Worm (Caenorhabditis elegans) whole organism, L2 larva: Measurements from ENCODE around the gene srh-123.

Experiments
- aly-2 ChIP-seq: fragments of 150-350 bp; optimal IDR thresholded peaks from 2 replicates; lab custom pipeline; 2014; ENCODE audit warnings: missing biosample characterization, missing genetic modification characterization
- ama-1 ChIP-seq: fragments of 150-350 bp; optimal IDR thresholded peaks from 2 replicates; lab custom pipeline; 2018; ENCODE audit warnings: inconsistent platforms
- blmp-1 ChIP-seq: sonication (generic microtip); optimal IDR thresholded peaks from 2 replicates; lab custom pipeline; 2017; ENCODE audit warnings: missing genetic modification characterization, mild to moderate bottlenecking, missing compliant biosample characterization, antibody characterized with exemption, moderate library complexity; ENCODE audit not compliant: insufficient read depth
- elt-1 ChIP-seq: fragments of 150-350 bp; optimal IDR thresholded peaks from 2 replicates; lab custom pipeline; 2014; ENCODE audit warnings: missing biosample characterization, missing genetic modification characterization
- fos-1 ChIP-seq: fragments of 150-350 bp; optimal IDR thresholded peaks from 2 replicates; lab custom pipeline; 2014; ENCODE audit warnings: missing biosample characterization, missing genetic modification characterization
- lin-13 ChIP-seq: fragments of 150-350 bp; optimal IDR thresholded peaks from 2 replicates; lab custom pipeline; 2014; ENCODE audit warnings: missing biosample characterization, missing genetic modification reagents, missing genetic modification characterization
- lsy-2 ChIP-seq, 2 experiments: fragments of 150-350 bp in 1 of 2; sonication (generic microtip) in 1 of 2; optimal IDR thresholded peaks; 2 replicates each; lab custom pipeline; 2014 to 2017; ENCODE audit warnings: missing biosample characterization in 2 of 2, missing genetic modification characterization in 2 of 2
- nhr-129 ChIP-seq: fragments of 150-350 bp; optimal IDR thresholded peaks from 2 replicates; lab custom pipeline; 2014; ENCODE audit warnings: missing biosample characterization, missing genetic modification characterization
- nhr-77 ChIP-seq: fragments of 150-350 bp; optimal IDR thresholded peaks from 2 replicates; lab custom pipeline; 2014; ENCODE audit warnings: missing biosample characterization, missing genetic modification characterization
- skn-1 ChIP-seq: sonication (generic microtip); optimal IDR thresholded peaks from 2 replicates; lab custom pipeline; 2017; ENCODE audit warnings: missing biosample characterization, missing genetic modification characterization
- unc-39 ChIP-seq: fragments of 150-350 bp; optimal IDR thresholded peaks from 2 replicates; lab custom pipeline; 2014; ENCODE audit warnings: missing biosample characterization, missing genetic modification characterization
- unc-55 ChIP-seq: fragments of 150-350 bp; sonication (generic microtip); optimal IDR thresholded peaks from 3 replicates; lab custom pipeline; 2014; ENCODE audit warnings: missing biosample characterization, missing genetic modification reagents, missing genetic modification characterization
- ztf-11 ChIP-seq: sonication (generic microtip); optimal IDR thresholded peaks from 2 replicates; lab custom pipeline; 2017; ENCODE audit warnings: missing biosample characterization, missing genetic modification characterization
- ztf-4 ChIP-seq: fragments of 150-350 bp; optimal IDR thresholded peaks from 2 replicates; lab custom pipeline; 2014; ENCODE audit warnings: missing biosample characterization, missing genetic modification characterization

- TF ChIP-seq lin-13 (GFP tag; lab: Kevin White, UChicago) (no peak), skn-1 (no peak), ztf-4 (no peak), elt-1 (tag; lab: Kevin White, UChicago) (no peak), nhr-129 (no peak), lsy-2 (tag; optimal IDR thresholded peaks at IDR 0.05; lab: Kevin White, UChicago) (no peak), ztf-11 (tag; lab: Kevin White, UChicago) (no peak), unc-39 (tag; lab: Kevin White, UChicago) (no peak), unc-55 (GFP tag; lab: Kevin White, UChicago) (no peak), nhr-77 (no peak), aly-2 (tag; lab: Kevin White, UChicago) (no peak), fos-1 (tag; lab: Kevin White, UChicago) (no peak), ama-1 (lab: Kevin White, UChicago) (no peak), blmp-1 (tag; lab: Kevin White, UChicago) (no peak)
These were observed 19.9 kb downstream of the srh-123 start, which contains the start of gene fbxa-102 for ce11 chrV:17493732-17494131.
